Worm (Caenorhabditis elegans) whole organism, L4 larva: Measurements from ENCODE around the gene elc-1.

Experiments
- F26F4.8 ChIP-seq: fragments of 200-800 bp; sonication (Bioruptor generic); conservative IDR thresholded peaks from 2 replicates; pipeline ENCODE4 v1.3.6; 2022; ENCODE audit warnings: missing genetic modification characterization, missing compliant biosample characterization
- F49E8.2 ChIP-seq: sonication (generic microtip); optimal IDR thresholded peaks from 2 replicates; lab custom pipeline; 2016; ENCODE audit warnings: missing compliant biosample characterization, mild to moderate bottlenecking, missing genetic modification characterization, borderline replicate concordance
- T20F7.1 ChIP-seq: fragments of 200-800 bp; sonication (Bioruptor generic); optimal IDR thresholded peaks from 2 replicates; lab custom pipeline; 2018; ENCODE audit warnings: mild to moderate bottlenecking, missing genetic modification characterization, missing compliant biosample characterization
- T26A8.4 ChIP-seq: fragments of 200-800 bp; sonication (Bioruptor generic); IDR thresholded peaks from 2 replicates; pipeline ENCODE4 v1.3.6; 2022; ENCODE audit warnings: missing genetic modification characterization, missing compliant biosample characterization
- Y48G9A.11 ChIP-seq: fragments of 200-800 bp; sonication (Bioruptor generic); IDR thresholded peaks from 2 replicates; pipeline ENCODE4 v1.3.6; 2022; ENCODE audit warnings: missing genetic modification reagents, missing genetic modification characterization, missing compliant biosample characterization
- Y5F2A.4 ChIP-seq: fragments of 200-800 bp; sonication (Bioruptor generic); optimal IDR thresholded peaks from 2 replicates; lab custom pipeline; 2018; ENCODE audit warnings: mild to moderate bottlenecking, missing genetic modification characterization, missing compliant biosample characterization
- ZK546.5 ChIP-seq, 2 experiments: sonication (generic microtip); optimal IDR thresholded peaks; 2 replicates each; lab custom pipeline; 2017; ENCODE audit warnings: missing biosample characterization in 2 of 2, missing genetic modification characterization in 2 of 2
- aha-1 ChIP-seq: fragments of 150-350 bp; peaks from one replicate; lab custom pipeline; 2014; ENCODE audit warnings: missing biosample characterization, missing genetic modification characterization
- aly-2 ChIP-seq: sonication (generic microtip); optimal IDR thresholded peaks from 2 replicates; lab custom pipeline; 2018; ENCODE audit warnings: missing biosample characterization, missing genetic modification characterization
- ceh-28 ChIP-seq: fragments of 150-350 bp; optimal IDR thresholded peaks from 2 replicates; lab custom pipeline; 2014; ENCODE audit warnings: missing biosample characterization, missing genetic modification reagents, missing genetic modification characterization
- ces-1 ChIP-seq: fragments of 150-350 bp; sonication (generic microtip); optimal IDR thresholded peaks from 4 replicates; lab custom pipeline; 2014; ENCODE audit warnings: missing biosample characterization, missing genetic modification reagents, missing genetic modification characterization
- daf-8 ChIP-seq: fragments of 200-800 bp; sonication (Bioruptor generic); IDR thresholded peaks from 2 replicates; pipeline ENCODE4 v1.3.6; 2022; ENCODE audit warnings: missing genetic modification characterization, missing compliant biosample characterization
- dmd-6 ChIP-seq: fragments of 200-800 bp; sonication (Bioruptor generic); IDR thresholded peaks from 2 replicates; pipeline ENCODE4 v1.3.6; 2022; ENCODE audit warnings: missing genetic modification reagents, missing genetic modification characterization, missing compliant biosample characterization
- egl-27 ChIP-seq: sonication (generic microtip); optimal IDR thresholded peaks from 3 replicates; lab custom pipeline; 2017; ENCODE audit warnings: missing biosample characterization, missing genetic modification reagents, missing genetic modification characterization
- egl-43 ChIP-seq: fragments of 200-800 bp; sonication (Bioruptor generic); IDR thresholded peaks from 2 replicates; pipeline ENCODE4 v1.3.6; 2022; ENCODE audit warnings: missing genetic modification reagents, missing genetic modification characterization, missing compliant biosample characterization
- fkh-10 ChIP-seq: fragments of 150-350 bp; optimal IDR thresholded peaks from 2 replicates; lab custom pipeline; 2014; ENCODE audit warnings: missing biosample characterization, missing genetic modification reagents, missing genetic modification characterization
- fos-1 ChIP-seq: fragments of 150-350 bp; optimal IDR thresholded peaks from 2 replicates; lab custom pipeline; 2014; ENCODE audit warnings: missing biosample characterization, missing genetic modification characterization
- gei-8 ChIP-seq: fragments of 200-800 bp; sonication (Bioruptor generic); optimal IDR thresholded peaks from 2 replicates; lab custom pipeline; 2018; ENCODE audit warnings: mild to moderate bottlenecking, missing genetic modification characterization, missing compliant biosample characterization
- jun-1 ChIP-seq: fragments of 150-350 bp; optimal IDR thresholded peaks from 2 replicates; lab custom pipeline; 2014; ENCODE audit warnings: missing biosample characterization, missing genetic modification reagents, missing genetic modification characterization
- lim-7 ChIP-seq: fragments of 200-800 bp; sonication (Bioruptor generic); IDR thresholded peaks from 2 replicates; pipeline ENCODE4 v1.3.6; 2022; ENCODE audit warnings: missing genetic modification characterization, missing compliant biosample characterization
- lin-15B ChIP-seq: fragments of 150-350 bp; sonication (generic microtip); optimal IDR thresholded peaks from 3 replicates; lab custom pipeline; 2014; ENCODE audit warnings: missing biosample characterization, missing genetic modification characterization
- lin-38 ChIP-seq: fragments of 200-800 bp; sonication (Bioruptor generic); IDR thresholded peaks from 2 replicates; pipeline ENCODE4 v1.3.6; 2022; ENCODE audit warnings: missing genetic modification reagents, missing genetic modification characterization, missing compliant biosample characterization
- lin-39 ChIP-seq: fragments of 150-350 bp; optimal IDR thresholded peaks from 2 replicates; lab custom pipeline; 2014; ENCODE audit warnings: missing biosample characterization, missing genetic modification reagents, missing genetic modification characterization
- lir-3 ChIP-seq: sonication (generic microtip); optimal IDR thresholded peaks from 2 replicates; lab custom pipeline; 2016; ENCODE audit warnings: mild to moderate bottlenecking, missing genetic modification characterization, missing compliant biosample characterization
- lsy-2 ChIP-seq, 2 experiments: fragments of 150-350 bp in 1 of 2; sonication (generic microtip) in 1 of 2; optimal IDR thresholded peaks; 2 replicates each; lab custom pipeline; 2014 to 2017; ENCODE audit warnings: missing biosample characterization in 2 of 2, missing genetic modification characterization in 2 of 2
- madf-5 ChIP-seq, 2 experiments: fragments of 200-800 bp; sonication (Bioruptor generic); IDR thresholded peaks; 2 replicates each; pipeline ENCODE4 v1.3.6; 2022; ENCODE audit warnings: missing compliant biosample characterization in 2 of 2, missing genetic modification characterization in 2 of 2
- mep-1 ChIP-seq: fragments of 150-350 bp; sonication (generic microtip); optimal IDR thresholded peaks from 3 replicates; lab custom pipeline; 2014; ENCODE audit warnings: missing biosample characterization, missing genetic modification characterization
- nhr-10 ChIP-seq: fragments of 150-350 bp; optimal IDR thresholded peaks from 2 replicates; lab custom pipeline; 2014; ENCODE audit warnings: missing biosample characterization, missing genetic modification characterization
- nhr-102 ChIP-seq: sonication (generic microtip); optimal IDR thresholded peaks from 2 replicates; lab custom pipeline; 2016; ENCODE audit warnings: mild to moderate bottlenecking, missing genetic modification characterization, moderate library complexity, missing compliant biosample characterization
- nhr-11 ChIP-seq: fragments of 150-350 bp; optimal IDR thresholded peaks from 2 replicates; lab custom pipeline; 2014; ENCODE audit warnings: missing biosample characterization, missing genetic modification characterization
- nhr-111 ChIP-seq: fragments of 200-800 bp; sonication (Bioruptor generic); optimal IDR thresholded peaks from 2 replicates; lab custom pipeline; 2018; ENCODE audit warnings: mild to moderate bottlenecking, missing genetic modification characterization, missing compliant biosample characterization
- nhr-25 ChIP-seq: sonication (generic microtip); optimal IDR thresholded peaks from 2 replicates; lab custom pipeline; 2017; ENCODE audit warnings: missing genetic modification characterization, mild to moderate bottlenecking, missing compliant biosample characterization, antibody characterized with exemption, moderate library complexity, borderline replicate concordance; ENCODE audit not compliant: insufficient read depth
- nhr-28 ChIP-seq: fragments of 150-350 bp; optimal IDR thresholded peaks from 2 replicates; lab custom pipeline; 2014; ENCODE audit warnings: missing biosample characterization, missing genetic modification characterization
- nhr-48 ChIP-seq: sonication (generic microtip); optimal IDR thresholded peaks from 2 replicates; lab custom pipeline; 2016; ENCODE audit warnings: mild to moderate bottlenecking, missing genetic modification characterization, missing compliant biosample characterization
- nhr-6 ChIP-seq: fragments of 150-350 bp; optimal IDR thresholded peaks from 2 replicates; lab custom pipeline; 2014; ENCODE audit warnings: missing biosample characterization, missing genetic modification characterization
- nhr-76 ChIP-seq: fragments of 150-350 bp; optimal IDR thresholded peaks from 2 replicates; lab custom pipeline; 2014; ENCODE audit warnings: missing biosample characterization, missing genetic modification characterization
- pha-4 ChIP-seq, 2 experiments: fragments of 150-350 bp in 1 of 2; fragments of 200-800 bp in 1 of 2; sonication (Bioruptor generic) in 1 of 2; IDR thresholded peaks in 1 of 2; optimal IDR thresholded peaks in 1 of 2; 2 replicates each; pipeline versions ENCODE4 v1.3.6 to Lab custom; 2014 to 2022; ENCODE audit warnings: missing genetic modification characterization in 2 of 2, missing genetic modification reagents in 2 of 2, missing biosample characterization in 1 of 2, missing compliant biosample characterization in 1 of 2
- set-16 ChIP-seq: fragments of 200-800 bp; sonication (Bioruptor generic); IDR thresholded peaks from 2 replicates; pipeline ENCODE4 v1.3.6; 2022; ENCODE audit warnings: missing genetic modification reagents, missing genetic modification characterization, missing compliant biosample characterization
- spr-3 ChIP-seq: fragments of 200-800 bp; sonication (Bioruptor generic); optimal IDR thresholded peaks from 2 replicates; lab custom pipeline; 2018; ENCODE audit warnings: mild to moderate bottlenecking, missing genetic modification characterization, missing compliant biosample characterization
- tag-97 ChIP-seq: fragments of 200-800 bp; sonication (Bioruptor generic); IDR thresholded peaks from 2 replicates; pipeline ENCODE4 v1.3.6; 2022; ENCODE audit warnings: missing genetic modification characterization, missing compliant biosample characterization
- unc-39 ChIP-seq: sonication (generic microtip); optimal IDR thresholded peaks from 2 replicates; lab custom pipeline; 2017; ENCODE audit warnings: missing biosample characterization, missing genetic modification characterization
- vab-7 ChIP-seq: fragments of 200-800 bp; sonication (Bioruptor generic); IDR thresholded peaks from 2 replicates; pipeline ENCODE4 v1.3.6; 2022; ENCODE audit warnings: missing genetic modification reagents, missing genetic modification characterization, missing compliant biosample characterization
- zfp-2 ChIP-seq: sonication (generic microtip); optimal IDR thresholded peaks from 2 replicates; lab custom pipeline; 2016; ENCODE audit warnings: mild to moderate bottlenecking, missing genetic modification characterization, missing compliant biosample characterization
- zip-11 ChIP-seq: fragments of 200-800 bp; sonication (Bioruptor generic); IDR thresholded peaks from 2 replicates; pipeline ENCODE4 v1.3.6; 2022; ENCODE audit warnings: missing genetic modification characterization, missing compliant biosample characterization

The elc-1 gene

ce11 chrIII:1424305-1424704, 7.3 kb upstream of the elc-1 start (continued):
- TF ChIP-seq egl-27 (tag; lab: Kevin White, UChicago): no peak
- peak; percentile 82 for TF ChIP-seq T26A8.4
- TF ChIP-seq ZK546.5 (tag; optimal IDR thresholded peaks at IDR 0.05; lab: Kevin White, UChicago): no peak

- no peak for TF ChIP-seq nhr-102 (tag; lab: Kevin White, UChicago)
- TF ChIP-seq lin-38 (GFP tag; lab: Robert Waterston, UW): no peak
- TF ChIP-seq ces-1 (GFP tag; lab: Kevin White, UChicago): no peak
- TF ChIP-seq set-16 (GFP tag; lab: Robert Waterston, UW): peak; percentile 76
- no peak for TF ChIP-seq lsy-2 (tag; optimal IDR thresholded peaks at IDR 0.05; lab: Kevin White, UChicago)
Observed at ce11 chrIII:1421436-1421835, 4.4 kb upstream of the elc-1 start.

- peak; percentile 31; the same call in 1 of the 2 replicates for TF ChIP-seq set-16 (GFP tag; lab: Robert Waterston, UW)
- TF ChIP-seq aha-1 (tag; lab: Kevin White, UChicago): peak; percentile 20
- TF ChIP-seq ceh-28: peak; percentile 69
- TF ChIP-seq, all 104 proteins: peak for 3; not testable (repeated sequence) for 101
Observed at ce11 chrIII:1420357-1420814, 3.4 kb upstream of the elc-1 start.

- TF ChIP-seq jun-1 (tag; lab: Kevin White, UChicago): peak; percentile 12
- TF ChIP-seq lin-39 (tag; lab: Kevin White, UChicago): no peak
- TF ChIP-seq zfp-2 (tag; lab: Kevin White, UChicago): peak; percentile 73
- TF ChIP-seq lir-3 (tag; lab: Kevin White, UChicago): peak; percentile 6
- TF ChIP-seq madf-5 (GFP tag; IDR thresholded peaks at IDR 0.05; lab: Robert Waterston, UW): peak; percentile 42 to 50; a peak in 1 of 4 replicates
- TF ChIP-seq nhr-11: no peak
- peak; percentile 75 for TF ChIP-seq spr-3 (GFP tag; lab: Kevin White, UChicago)
- no peak for TF ChIP-seq tag-97
- TF ChIP-seq nhr-111: peak; percentile 95
- TF ChIP-seq nhr-28 (tag; lab: Kevin White, UChicago): peak; percentile 34
- peak; percentile 97 for TF ChIP-seq aha-1 (tag; lab: Kevin White, UChicago)
- TF ChIP-seq T20F7.1 (GFP tag; lab: Kevin White, UChicago): peak; percentile 86
- TF ChIP-seq Y48G9A.11 (GFP tag; lab: Robert Waterston, UW): peak; percentile 79
- peak; percentile 94 for TF ChIP-seq mep-1 (tag; lab: Kevin White, UChicago)
- no peak for TF ChIP-seq fkh-10 (GFP tag; lab: Kevin White, UChicago)
- TF ChIP-seq Y5F2A.4 (GFP tag; lab: Kevin White, UChicago): peak; percentile 74
- TF ChIP-seq fos-1 (tag; lab: Kevin White, UChicago): no peak
- TF ChIP-seq gei-8 (GFP tag; lab: Kevin White, UChicago): peak; percentile 37
- TF ChIP-seq nhr-6 (tag; lab: Kevin White, UChicago): peak; percentile 77
- no peak; the same call in none of the 2 replicates for TF ChIP-seq egl-43 (GFP tag; lab: Robert Waterston, UW)
- TF ChIP-seq lim-7 (GFP tag; lab: Robert Waterston, UW): 0 out of 2 replicates have a peak, but pooled peaks have one; percentile 22
- peak; percentile 97 for TF ChIP-seq aly-2 (tag; lab: Kevin White, UChicago)
- TF ChIP-seq daf-8 (GFP tag; lab: Robert Waterston, UW): no peak
- peak; percentile 54 for TF ChIP-seq dmd-6
- TF ChIP-seq zip-11 (GFP tag; lab: Robert Waterston, UW): no peak
- TF ChIP-seq lin-15B (tag; lab: Kevin White, UChicago): peak; percentile 23
- no peak for TF ChIP-seq unc-39
- TF ChIP-seq vab-7 (GFP tag; lab: Robert Waterston, UW): peak; percentile 36; the same call in 1 of the 2 replicates
- peak; percentile 90 for TF ChIP-seq F49E8.2
- peak; percentile 95 for TF ChIP-seq nhr-10
- peak; percentile 72 for TF ChIP-seq nhr-48 (tag; lab: Kevin White, UChicago)
- TF ChIP-seq F26F4.8: no peak
- TF ChIP-seq ces-1 (GFP tag; lab: Kevin White, UChicago): no peak
- TF ChIP-seq pha-4 (GFP tag; IDR thresholded peaks at IDR 0.05; lab: Robert Waterston, UW): peak; percentile 92
- no peak for TF ChIP-seq pha-4 (tag; optimal IDR thresholded peaks at IDR 0.05; lab: Kevin White, UChicago)
- TF ChIP-seq nhr-25 (tag; lab: Kevin White, UChicago): peak; percentile 51
- no peak for TF ChIP-seq nhr-76 (tag; lab: Kevin White, UChicago)
Observed at ce11 chrIII:1419700-1420356, 2.8 kb upstream of the elc-1 start.
